Fruit fly (Drosophila melanogaster): ENCODE results near the gene CG13465.

DNA sequence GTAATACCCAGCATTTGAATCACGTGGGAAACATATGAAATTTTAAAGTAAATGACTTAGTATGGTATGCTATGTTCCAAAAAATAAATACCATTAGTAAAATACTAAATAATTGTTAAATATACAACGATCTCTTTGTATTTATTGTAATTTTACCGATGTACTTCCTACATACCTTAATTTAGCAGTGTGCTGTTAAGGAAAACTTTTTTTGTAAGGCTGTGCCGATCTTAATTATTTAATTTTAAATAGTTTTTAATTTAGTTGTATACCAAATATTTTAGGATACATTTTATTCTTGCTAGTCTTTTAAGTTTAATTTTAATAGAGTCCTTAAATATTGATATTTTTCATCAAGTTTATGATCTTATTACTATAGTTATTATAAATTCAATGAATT, 24.4 kb upstream of the CG13465 start:
- TF ChIP-seq tj (GFP tag; optimal IDR thresholded peaks at IDR 0.05) (no peak), Crg-1 (GFP tag; optimal IDR thresholded peaks at IDR 0.05) (no peak), kay (GFP tag; ENCODE audit: borderline replicate concordance) (no peak), cnc (optimal IDR thresholded peaks at IDR 0.05) (no peak), cic (GFP tag; optimal IDR thresholded peaks at IDR 0.05) (no peak), CG11617 (GFP tag; optimal IDR thresholded peaks at IDR 0.05) (no peak), CG7045 (GFP tag; optimal IDR thresholded peaks at IDR 0.05) (no peak), Mnt (GFP tag; optimal IDR thresholded peaks at IDR 0.05) (no peak), CG5204 (GFP tag; optimal IDR thresholded peaks at IDR 0.05) (no peak), ovo (GFP tag; optimal IDR thresholded peaks at IDR 0.05) (no peak), CG12768 (GFP tag; optimal IDR thresholded peaks at IDR 0.05) (no peak)

Measured in whole organism, adult.